Worm (Caenorhabditis elegans) whole organism, L1 larva: ENCODE measurements around the gene F19C6.5.

ENCODE experiments used
- aha-1 ChIP-seq: fragments of 150-350 bp; optimal IDR thresholded peaks from 2 replicates; lab custom pipeline; 2014; ENCODE audit warnings: missing biosample characterization, missing genetic modification characterization
- aly-2 ChIP-seq: fragments of 150-350 bp; optimal IDR thresholded peaks from 2 replicates; lab custom pipeline; 2014; ENCODE audit warnings: missing biosample characterization, missing genetic modification characterization
- grh-1 ChIP-seq: fragments of 200-800 bp; sonication (Bioruptor generic); IDR thresholded peaks from 2 replicates; pipeline ENCODE4 v1.3.6; 2022; ENCODE audit warnings: missing genetic modification reagents, missing genetic modification characterization, missing compliant biosample characterization
- isw-1 ChIP-seq: fragments of 200-800 bp; sonication (Bioruptor generic); IDR thresholded peaks from 2 replicates; pipeline ENCODE4 v1.3.6; 2022; ENCODE audit warnings: missing genetic modification characterization, missing compliant biosample characterization
- unc-62 ChIP-seq: fragments of 150-350 bp; optimal IDR thresholded peaks from 2 replicates; lab custom pipeline; 2014; ENCODE audit warnings: missing biosample characterization, missing genetic modification reagents, missing genetic modification characterization
- vab-15 ChIP-seq: sonication (generic microtip); optimal IDR thresholded peaks from 2 replicates; lab custom pipeline; 2017; ENCODE audit warnings: missing genotype, mild to moderate bottlenecking, missing genetic modification characterization, missing compliant biosample characterization

DNA sequence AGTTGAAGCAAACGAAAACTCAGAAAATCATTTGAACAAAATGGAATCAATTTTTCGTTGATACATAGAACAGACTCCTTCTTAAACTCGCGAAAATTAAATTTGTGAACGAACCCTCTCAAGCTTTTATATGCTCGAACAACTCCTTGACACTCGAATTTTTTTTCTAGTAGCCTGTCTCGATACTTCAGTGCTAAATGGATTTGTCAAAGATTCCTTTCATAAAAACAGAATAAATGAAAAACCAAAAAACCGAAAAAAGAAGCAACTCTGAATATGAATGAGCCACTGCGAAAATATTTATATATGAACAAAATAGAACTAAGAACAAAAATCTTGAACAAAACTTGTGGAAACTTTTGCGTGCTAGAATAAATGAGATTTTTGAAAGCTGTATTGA, 25.2 kb upstream of the F19C6.5 start:
- no peak for TF ChIP-seq isw-1 (GFP tag; lab: Robert Waterston, UW)
- TF ChIP-seq aly-2 (tag; lab: Kevin White, UChicago), result no peak
- TF ChIP-seq aha-1 (tag; lab: Kevin White, UChicago), result no peak
- TF ChIP-seq unc-62 (GFP tag; lab: Kevin White, UChicago), result no peak
- TF ChIP-seq grh-1 (GFP tag; lab: Robert Waterston, UW), result no peak
- no peak for TF ChIP-seq vab-15
